Worm (Caenorhabditis elegans): ENCODE data around the gene nos-1.

DNA sequence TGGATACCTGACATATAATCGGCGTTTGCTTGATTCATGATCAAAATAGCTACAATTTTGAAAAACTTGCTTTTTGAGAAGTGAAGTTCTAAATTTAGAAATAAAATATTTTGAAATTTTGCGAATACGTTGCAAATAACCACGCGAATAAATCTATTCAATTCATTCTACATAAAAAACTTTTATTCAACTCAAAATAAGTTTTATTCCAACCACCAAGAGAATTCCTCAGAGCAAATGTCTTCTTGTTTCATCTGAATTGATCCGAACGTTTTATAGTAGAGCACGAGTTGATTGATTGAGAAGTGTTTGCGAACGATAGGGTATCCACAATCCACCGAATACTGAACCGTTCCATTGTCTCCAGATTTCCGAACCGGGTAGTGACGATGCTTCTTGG, 37.2 kb downstream of the nos-1 start, which contains the start of gene F44F4.9:
- TF ChIP-seq flt-1 (GFP tag; IDR thresholded peaks at IDR 0.05) (no peak), tab-1 (GFP tag; IDR thresholded peaks at IDR 0.05) (no peak), T22C8.4 (GFP tag; IDR thresholded peaks at IDR 0.05) (no peak)
